Worm (Caenorhabditis elegans) whole organism, L4/young adult: ENCODE results near the gene F18A11.3.

Experiments
- W03F9.2 ChIP-seq: fragments of 150-350 bp; optimal IDR thresholded peaks from 2 replicates; lab custom pipeline; 2014; ENCODE audit warnings: missing biosample characterization, missing genetic modification characterization
- dao-5 ChIP-seq: sonication (generic microtip); optimal IDR thresholded peaks from 2 replicates; lab custom pipeline; 2016; ENCODE audit warnings: missing genotype, missing genetic modification characterization, moderate library complexity, missing compliant biosample characterization
- him-1 ChIP-seq: sonication (generic microtip); optimal IDR thresholded peaks from 2 replicates; lab custom pipeline; 2016; ENCODE audit warnings: missing genotype, missing genetic modification reagents, missing genetic modification characterization, missing compliant biosample characterization

- TF ChIP-seq him-1 (tag; lab: Kevin White, UChicago): no peak
- no peak for TF ChIP-seq W03F9.2
- no peak for TF ChIP-seq dao-5 (tag; lab: Kevin White, UChicago)
Observed at ce11 chrII:12990191-12990590, 46.5 kb downstream of the F18A11.3 start.
